Fruit fly (Drosophila melanogaster) whole organism, embryonic: Measurements from ENCODE around the gene Ppt2.

ENCODE experiments used
- Adf1 ChIP-seq: fragments of 200-800 bp; sonication (Bioruptor generic); IDR thresholded peaks from 2 replicates; pipeline ENCODE4 v1.3.6; 2022; ENCODE audit warnings: missing biosample characterization, missing genetic modification characterization
- CG10274 ChIP-seq: fragments of 200-800 bp; sonication (Bioruptor generic); optimal IDR thresholded peaks from 3 replicates; lab custom pipeline; 2017; ENCODE audit warnings: missing biosample characterization, mild to moderate bottlenecking, missing genetic modification characterization
- CG10654 ChIP-seq: fragments of 200-800 bp; sonication (Bioruptor generic); optimal IDR thresholded peaks from 2 replicates; lab custom pipeline; 2016; ENCODE audit warnings: missing biosample characterization, missing genetic modification characterization
- CG11723 ChIP-seq: fragments of 200-800 bp; sonication (Bioruptor generic); optimal IDR thresholded peaks from 2 replicates; lab custom pipeline; 2017; ENCODE audit warnings: missing biosample characterization, mild to moderate bottlenecking, missing genetic modification characterization
- CG12744 ChIP-seq: fragments of 200-800 bp; sonication (Bioruptor generic); optimal IDR thresholded peaks from 2 replicates; lab custom pipeline; 2016; ENCODE audit warnings: missing biosample characterization, missing genetic modification characterization
- CG17912 ChIP-seq: fragments of 200-800 bp; sonication (Bioruptor generic); optimal IDR thresholded peaks from 2 replicates; lab custom pipeline; 2018; ENCODE audit warnings: missing biosample characterization, mild to moderate bottlenecking, missing genetic modification characterization
- CG18476 ChIP-seq: fragments of 200-800 bp; sonication (Bioruptor generic); optimal IDR thresholded peaks from 2 replicates; lab custom pipeline; 2016; ENCODE audit warnings: missing biosample characterization, mild to moderate bottlenecking, missing genetic modification characterization
- CG2120 ChIP-seq: fragments of 200-800 bp; sonication (Bioruptor generic); optimal IDR thresholded peaks from 3 replicates; lab custom pipeline; 2016; ENCODE audit warnings: missing biosample characterization, missing genetic modification characterization
- CG30020 ChIP-seq: fragments of 200-800 bp; optimal IDR thresholded peaks from 2 replicates; lab custom pipeline; 2019; ENCODE audit warnings: missing biosample characterization, mild to moderate bottlenecking, missing genetic modification characterization, moderate library complexity
- CG31365 ChIP-seq: fragments of 200-800 bp; sonication (Bioruptor generic); optimal IDR thresholded peaks from 2 replicates; lab custom pipeline; 2018; ENCODE audit warnings: missing biosample characterization, mild to moderate bottlenecking, missing genetic modification characterization
- CG31388 ChIP-seq: fragments of 200-800 bp; sonication (Bioruptor generic); optimal IDR thresholded peaks from 2 replicates; lab custom pipeline; 2016; ENCODE audit warnings: missing biosample characterization, missing genetic modification characterization
- CG3726 ChIP-seq: fragments of 200-800 bp; sonication (Bioruptor generic); IDR thresholded peaks from 3 replicates; pipeline ENCODE4, ENCODE4 v1.3.6; 2022; ENCODE audit warnings: missing biosample characterization, missing genetic modification characterization
- CG3838 ChIP-seq: fragments of 200-800 bp; sonication (Bioruptor generic); optimal IDR thresholded peaks from 3 replicates; lab custom pipeline; 2016; ENCODE audit warnings: missing biosample characterization, missing genetic modification characterization
- CG4617 ChIP-seq: fragments of 200-800 bp; sonication (Bioruptor generic); optimal IDR thresholded peaks from 3 replicates; lab custom pipeline; 2016; ENCODE audit warnings: missing biosample characterization, missing genetic modification characterization, borderline replicate concordance
- CG6175 ChIP-seq: fragments of 200-800 bp; sonication (Bioruptor generic); IDR thresholded peaks from 3 replicates; pipeline ENCODE4 v1.3.6; 2022; ENCODE audit warnings: missing biosample characterization, missing genetic modification characterization
- CG6689 ChIP-seq: fragments of 200-800 bp; sonication (Bioruptor generic); IDR thresholded peaks from 2 replicates; pipeline ENCODE4 v1.3.6; 2022; ENCODE audit warnings: missing biosample characterization, missing genetic modification characterization
- CG7357 ChIP-seq: fragments of 200-800 bp; sonication (Bioruptor generic); IDR thresholded peaks from 3 replicates; pipeline ENCODE4 v1.3.6; 2022; ENCODE audit warnings: missing biosample characterization, missing genetic modification characterization
- CG8089 ChIP-seq: fragments of 200-800 bp; sonication (Bioruptor generic); optimal IDR thresholded peaks from 3 replicates; lab custom pipeline; 2016; ENCODE audit warnings: missing biosample characterization, missing genetic modification characterization
- CG8388 ChIP-seq: fragments of 200-800 bp; sonication (Bioruptor generic); optimal IDR thresholded peaks from 2 replicates; lab custom pipeline; 2019; ENCODE audit warnings: missing biosample characterization, mild to moderate bottlenecking, missing genetic modification characterization, moderate library complexity
- CG9817 ChIP-seq: fragments of 200-800 bp; sonication (Bioruptor generic); optimal IDR thresholded peaks from 2 replicates; lab custom pipeline; 2018; ENCODE audit warnings: missing biosample characterization, mild to moderate bottlenecking, missing genetic modification characterization, moderate library complexity
- CoRest ChIP-seq: fragments of 200-800 bp; sonication (Bioruptor generic); optimal IDR thresholded peaks from 3 replicates; lab custom pipeline; 2018; ENCODE audit warnings: missing biosample characterization, mild to moderate bottlenecking, missing genetic modification characterization, moderate library complexity
- Ets65A ChIP-seq: fragments of 200-800 bp; sonication (Bioruptor generic); peaks from one replicate; lab custom pipeline; 2016; ENCODE audit warnings: missing biosample characterization, missing genetic modification characterization
- Gsc ChIP-seq: fragments of 200-800 bp; sonication (Bioruptor generic); IDR thresholded peaks from 2 replicates; pipeline ENCODE4 v1.3.6; 2022; ENCODE audit warnings: missing biosample characterization, missing genetic modification characterization
- HmgD ChIP-seq: fragments of 200-800 bp; sonication (Bioruptor generic); optimal IDR thresholded peaks from 3 replicates; lab custom pipeline; 2016; ENCODE audit warnings: missing biosample characterization, missing genetic modification characterization
- Lim3 ChIP-seq: fragments of 200-800 bp; sonication (Bioruptor generic); IDR thresholded peaks from 2 replicates; pipeline ENCODE4 v1.3.6; 2022; ENCODE audit warnings: missing biosample characterization, missing genetic modification characterization
- MBD-R2 ChIP-seq: fragments of 200-800 bp; sonication (Bioruptor generic); IDR thresholded peaks from 2 replicates; pipeline ENCODE4 v1.3.6; 2022; ENCODE audit warnings: missing biosample characterization, missing genetic modification characterization
- Med ChIP-seq: fragments of 200-800 bp; sonication (Bioruptor generic); peaks from one replicate; lab custom pipeline; 2016; ENCODE audit warnings: missing biosample characterization, missing genetic modification characterization, mild to moderate bottlenecking, inconsistent platforms, moderate library complexity
- Meics ChIP-seq: fragments of 200-800 bp; sonication (Bioruptor generic); optimal IDR thresholded peaks from 2 replicates; lab custom pipeline; 2017; ENCODE audit warnings: missing biosample characterization, mild to moderate bottlenecking, missing genetic modification characterization
- NK7.1 ChIP-seq: fragments of 200-800 bp; sonication (Bioruptor generic); optimal IDR thresholded peaks from 3 replicates; lab custom pipeline; 2016; ENCODE audit warnings: missing biosample characterization, missing genetic modification characterization
- PHDP ChIP-seq: fragments of 200-800 bp; sonication (Bioruptor generic); optimal IDR thresholded peaks from 3 replicates; lab custom pipeline; 2018; ENCODE audit warnings: missing biosample characterization, mild to moderate bottlenecking, missing genetic modification characterization, moderate library complexity
- Pdp1 ChIP-seq, 2 experiments: fragments of 200-800 bp; sonication (Bioruptor generic); optimal IDR thresholded peaks; 3 replicates each; lab custom pipeline; 2016; ENCODE audit warnings: missing biosample characterization in 2 of 2, missing genetic modification characterization in 2 of 2, mild to moderate bottlenecking in 1 of 2, moderate library complexity in 1 of 2
- Tbp ChIP-seq: fragments of >200 bp; optimal IDR thresholded peaks from 2 replicates; lab custom pipeline; 2018; ENCODE audit warnings: missing biosample characterization, missing genetic modification characterization
- aop ChIP-seq: fragments of 200-800 bp; sonication (Bioruptor generic); IDR thresholded peaks from 2 replicates; pipeline ENCODE4 v1.3.6; 2022; ENCODE audit warnings: missing biosample characterization, missing genetic modification characterization
- cas ChIP-seq: fragments of 200-800 bp; sonication (Bioruptor generic); IDR thresholded peaks from 2 replicates; pipeline ENCODE4 v1.3.6; 2022; ENCODE audit warnings: missing biosample characterization, missing genetic modification characterization
- cwo ChIP-seq: fragments of 200-800 bp; sonication (Bioruptor generic); optimal IDR thresholded peaks from 3 replicates; lab custom pipeline; 2017; ENCODE audit warnings: missing biosample characterization, missing genetic modification characterization, mild to moderate bottlenecking, moderate library complexity, missing genetic modification reagents
- dmrt11E ChIP-seq: fragments of 200-800 bp; sonication (Bioruptor generic); optimal IDR thresholded peaks from 3 replicates; lab custom pipeline; 2018; ENCODE audit warnings: missing biosample characterization, mild to moderate bottlenecking, missing genetic modification characterization, moderate library complexity
- dpn ChIP-seq, 2 experiments: fragments of 200-800 bp; sonication (Bioruptor generic); optimal IDR thresholded peaks; 3 replicates each; lab custom pipeline; 2016; ENCODE audit warnings: missing biosample characterization in 2 of 2, missing genetic modification characterization in 2 of 2
- en ChIP-seq: fragments of 200-800 bp; sonication (Bioruptor generic); optimal IDR thresholded peaks from 2 replicates; lab custom pipeline; 2016; ENCODE audit warnings: missing biosample characterization, missing genetic modification characterization
- grn ChIP-seq: fragments of 200-800 bp; sonication (Bioruptor generic); optimal IDR thresholded peaks from 3 replicates; lab custom pipeline; 2017; ENCODE audit warnings: missing biosample characterization, missing genetic modification characterization
- knrl ChIP-seq: fragments of 200-800 bp; sonication (Bioruptor generic); IDR thresholded peaks from 3 replicates; pipeline ENCODE4 v1.3.6; 2022; ENCODE audit warnings: missing biosample characterization, missing genetic modification characterization; ENCODE audit not compliant: partially characterized antibody
- lilli ChIP-seq: fragments of 200-800 bp; sonication (Bioruptor generic); optimal IDR thresholded peaks from 3 replicates; lab custom pipeline; 2016; ENCODE audit warnings: missing biosample characterization, missing genetic modification characterization
- lola ChIP-seq, 3 experiments: fragments of >200 bp in 2 of 3; fragments of 200-800 bp in 1 of 3; sonication (Bioruptor generic) in 1 of 3; optimal IDR thresholded peaks; 2 replicates each; lab custom pipeline; 2017 to 2019; ENCODE audit warnings: missing biosample characterization in 3 of 3, missing genetic modification characterization in 3 of 3, mild to moderate bottlenecking in 1 of 3, moderate library complexity in 1 of 3
- maf-S ChIP-seq: fragments of 200-800 bp; sonication (Bioruptor generic); optimal IDR thresholded peaks from 2 replicates; lab custom pipeline; 2016; ENCODE audit warnings: missing biosample characterization, missing genetic modification characterization
- p53 ChIP-seq: fragments of 200-800 bp; sonication (Bioruptor generic); optimal IDR thresholded peaks from 2 replicates; lab custom pipeline; 2016; ENCODE audit warnings: missing biosample characterization, missing genetic modification characterization
- pb ChIP-seq: fragments of 200-800 bp; sonication (Bioruptor generic); optimal IDR thresholded peaks from 3 replicates; lab custom pipeline; 2016; ENCODE audit warnings: missing biosample characterization, missing genetic modification characterization
- sima ChIP-seq: fragments of 200-800 bp; sonication (Bioruptor generic); optimal IDR thresholded peaks from 2 replicates; lab custom pipeline; 2016; ENCODE audit warnings: missing biosample characterization, missing genetic modification characterization
- sqz ChIP-seq: fragments of 200-800 bp; sonication (Bioruptor generic); optimal IDR thresholded peaks from 3 replicates; lab custom pipeline; 2018; ENCODE audit warnings: missing biosample characterization, mild to moderate bottlenecking, missing genetic modification characterization
- sug ChIP-seq: fragments of 200-800 bp; optimal IDR thresholded peaks from 2 replicates; lab custom pipeline; 2019; ENCODE audit warnings: missing biosample characterization, mild to moderate bottlenecking, missing genetic modification characterization, moderate library complexity
- vfl ChIP-seq: fragments of 200-800 bp; sonication (Bioruptor generic); optimal IDR thresholded peaks from 2 replicates; lab custom pipeline; 2016; ENCODE audit warnings: missing biosample characterization, missing genetic modification characterization
- wor ChIP-seq: fragments of 200-800 bp; sonication (Bioruptor generic); IDR thresholded peaks from 2 replicates; pipeline ENCODE4 v1.3.6; 2022; ENCODE audit warnings: missing biosample characterization, missing genetic modification characterization

The Ppt2 gene

dm6 chr2L:11268933-11269631 is 11.0 kb upstream of the Ppt2 start, which contains the start of gene cmet (continued):
- peak; percentile 53 to 62 for TF ChIP-seq dpn (GFP tag; optimal IDR thresholded peaks at IDR 0.05; lab: Kevin White, UChicago)
- no peak; the same call in 1 of the 2 replicates for TF ChIP-seq CG6689 (GFP tag; lab: Robert Waterston, UW)
- no peak for TF ChIP-seq CG31365 (tag; lab: Kevin White, UChicago)
- no peak for TF ChIP-seq CG11723 (GFP tag; lab: Kevin White, UChicago)
- TF ChIP-seq CG12744 (GFP tag; lab: Kevin White, UChicago): peak; percentile 6
- peak; percentile 93 for TF ChIP-seq Med (GFP tag; lab: Kevin White, UChicago)
- TF ChIP-seq vfl (GFP tag; lab: Kevin White, UChicago): peak; percentile 24
- TF ChIP-seq HmgD (GFP tag; lab: Kevin White, UChicago): peak; percentile 83
- peak; percentile 72 for TF ChIP-seq CG9817 (tag; lab: Kevin White, UChicago)
- peak; percentile 25 for TF ChIP-seq CG10654 (GFP tag; lab: Kevin White, UChicago)
- TF ChIP-seq grn: peak; percentile 42
- TF ChIP-seq CG10274 (GFP tag; lab: Kevin White, UChicago): no peak
- peak; percentile 6 for TF ChIP-seq maf-S
- peak; percentile 3 for TF ChIP-seq CG4617 (GFP tag; lab: Kevin White, UChicago)
- TF ChIP-seq CG7357 (GFP tag; lab: Robert Waterston, UW): peak; percentile 78
- peak; percentile 87 for TF ChIP-seq CG30020 (tag; lab: Kevin White, UChicago)
- no peak; the same call in 1 of the 2 replicates for TF ChIP-seq MBD-R2 (GFP tag; lab: Robert Waterston, UW)
- no peak for TF ChIP-seq CG8089
- no peak for TF ChIP-seq CG3838 (GFP tag; lab: Kevin White, UChicago)
- TF ChIP-seq Ets65A (GFP tag; lab: Kevin White, UChicago): peak; percentile 95
- TF ChIP-seq pb (GFP tag; lab: Kevin White, UChicago): peak; percentile 35
- no peak for TF ChIP-seq cwo (GFP tag; lab: Kevin White, UChicago)
- TF ChIP-seq CG3726 (GFP tag; lab: Robert Waterston, UW): no peak
- no peak for TF ChIP-seq PHDP
- TF ChIP-seq Adf1 (GFP tag; lab: Robert Waterston, UW): no peak
- TF ChIP-seq p53 (GFP tag; lab: Kevin White, UChicago): peak; percentile 46
- no peak for TF ChIP-seq sima (GFP tag; lab: Kevin White, UChicago)
- TF ChIP-seq wor (GFP tag; lab: Robert Waterston, UW): no peak
- TF ChIP-seq CG18476 (GFP tag; lab: Kevin White, UChicago): peak; percentile 15
- no peak for TF ChIP-seq aop (GFP tag; lab: Robert Waterston, UW)
- peak; percentile 81 for TF ChIP-seq knrl (GFP tag; lab: Robert Waterston, UW)
- TF ChIP-seq en (GFP tag; lab: Kevin White, UChicago): no peak
- TF ChIP-seq sug: no peak
- peak; percentile 4 for TF ChIP-seq CG2120 (GFP tag; lab: Kevin White, UChicago)
- no peak for TF ChIP-seq Lim3 (GFP tag; lab: Robert Waterston, UW)
- TF ChIP-seq CG31388 (GFP tag; lab: Kevin White, UChicago): no peak
- peak in 1 of 2 experiments; percentile 55 for TF ChIP-seq Pdp1 (GFP tag; optimal IDR thresholded peaks at IDR 0.05; lab: Kevin White, UChicago)
- TF ChIP-seq Meics (GFP tag; lab: Kevin White, UChicago): peak; percentile 13
- no peak for TF ChIP-seq sqz (GFP tag; lab: Kevin White, UChicago)
- TF ChIP-seq Gsc (GFP tag; lab: Robert Waterston, UW): no peak
- peak; percentile 74 for TF ChIP-seq CoRest (tag; lab: Kevin White, UChicago)
- peak; percentile 23; the same call in 1 of the 2 replicates for TF ChIP-seq cas (GFP tag; lab: Robert Waterston, UW)
- no peak for TF ChIP-seq NK7.1 (GFP tag; lab: Kevin White, UChicago)
- peak; percentile 79 for TF ChIP-seq lilli (GFP tag; lab: Kevin White, UChicago)
- no peak for TF ChIP-seq CG6175 (GFP tag; lab: Robert Waterston, UW)
- TF ChIP-seq lola (GFP tag; optimal IDR thresholded peaks at IDR 0.05; lab: Kevin White, UChicago): peak in 2 of 3 experiments; percentile 62 to 94
- no peak for TF ChIP-seq Tbp (GFP tag; lab: Kevin White, UChicago)
- peak; percentile 19 for TF ChIP-seq CG17912 (GFP tag; lab: Kevin White, UChicago)
- TF ChIP-seq dmrt11E (tag; lab: Kevin White, UChicago): peak; percentile 44
- no peak for TF ChIP-seq CG8388 (GFP tag; lab: Kevin White, UChicago)
